Fruit fly (Drosophila melanogaster) whole organism, embryonic: ENCODE results near the gene CG31797.

Source experiments
- CG10979 ChIP-seq: fragments of 200-800 bp; sonication (Bioruptor generic); optimal IDR thresholded peaks from 2 replicates; lab custom pipeline; 2018; ENCODE audit warnings: missing biosample characterization, mild to moderate bottlenecking, missing genetic modification characterization, moderate library complexity
- CG9609 ChIP-seq: fragments of 200-800 bp; sonication (Bioruptor generic); optimal IDR thresholded peaks from 3 replicates; lab custom pipeline; 2016; ENCODE audit warnings: missing biosample characterization, missing genetic modification characterization
- H2.0 ChIP-seq: fragments of 200-800 bp; sonication (Bioruptor generic); IDR thresholded peaks from 2 replicates; pipeline ENCODE4 v1.3.6; 2022; ENCODE audit warnings: missing biosample characterization, missing genetic modification characterization
- Ssrp ChIP-seq: fragments of 200-800 bp; sonication (Bioruptor generic); optimal IDR thresholded peaks from 2 replicates; lab custom pipeline; 2018; ENCODE audit warnings: missing biosample characterization, mild to moderate bottlenecking, missing genetic modification characterization, moderate library complexity
- chn ChIP-seq: fragments of 200-800 bp; sonication (Bioruptor generic); optimal IDR thresholded peaks from 2 replicates; lab custom pipeline; 2016; ENCODE audit warnings: missing biosample characterization, missing genetic modification characterization

- TF ChIP-seq H2.0 (GFP tag; lab: Robert Waterston, UW) (no peak), CG10979 (tag; lab: Kevin White, UChicago) (no peak), Ssrp (tag; lab: Kevin White, UChicago) (no peak), CG9609 (GFP tag; lab: Kevin White, UChicago) (no peak), chn (GFP tag; lab: Kevin White, UChicago) (no peak)
Observed at dm6 chr2L:19263516-19263915, 1.5 kb upstream of the CG31797 start.
